Worm (Caenorhabditis elegans): ENCODE results near the gene sdz-1.

Gene sdz-1

DNA sequence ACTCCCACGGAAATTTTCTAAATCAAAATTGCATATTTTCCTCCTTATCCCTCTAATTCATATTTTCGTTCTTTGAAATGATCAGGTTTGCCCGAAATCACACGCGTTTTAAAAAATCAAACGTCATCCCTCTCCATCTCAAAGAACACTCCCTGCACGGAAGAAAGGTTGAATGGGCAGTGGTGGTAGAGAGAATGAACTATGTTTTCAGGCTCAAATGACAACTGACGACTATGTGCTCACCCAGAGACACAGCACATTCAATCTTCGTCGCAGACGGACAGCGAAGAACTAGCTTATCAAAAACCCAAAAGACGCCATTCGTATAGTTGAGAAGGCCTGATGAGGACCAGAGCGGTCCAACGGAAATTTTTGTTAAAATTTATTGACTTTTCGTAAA is 39.6 kb upstream of the sdz-1 start:
- no peak for TF ChIP-seq nhr-20 (tag; optimal IDR thresholded peaks at IDR 0.05)
- no peak for TF ChIP-seq ama-1 (optimal IDR thresholded peaks at IDR 0.05)
- peak in 1 of 3 experiments; percentile 3 for TF ChIP-seq dpl-1 (GFP tag; optimal IDR thresholded peaks at IDR 0.05)
- peak in 1 of 2 experiments; percentile 27 for TF ChIP-seq mdl-1 (tag; optimal IDR thresholded peaks at IDR 0.05)
- no peak for TF ChIP-seq C34B4.2 (tag; optimal IDR thresholded peaks at IDR 0.05)
- no peak for TF ChIP-seq nhr-11 (tag; optimal IDR thresholded peaks at IDR 0.05)
- no peak for TF ChIP-seq snpc-4 (tag; optimal IDR thresholded peaks at IDR 0.05)
- no peak for TF ChIP-seq C16A3.4 (tag; optimal IDR thresholded peaks at IDR 0.05)
- TF ChIP-seq mef-2 (tag; optimal IDR thresholded peaks at IDR 0.05), result no peak
- no peak for TF ChIP-seq ceh-88 (GFP tag; IDR thresholded peaks at IDR 0.05)
- no peak for TF ChIP-seq lin-13 (GFP tag; optimal IDR thresholded peaks at IDR 0.05)
- TF ChIP-seq efl-3 (GFP tag; optimal IDR thresholded peaks at IDR 0.05), result no peak
- no peak for TF ChIP-seq Y116A8C.19 (tag; optimal IDR thresholded peaks at IDR 0.05; ENCODE audit: borderline replicate concordance)
- peak; percentile 25 for TF ChIP-seq snu-23 (GFP tag; optimal IDR thresholded peaks at IDR 0.05)
- TF ChIP-seq lin-14 (GFP tag; optimal IDR thresholded peaks at IDR 0.05), result peak; percentile 42
- no peak for TF ChIP-seq lir-3 (tag; optimal IDR thresholded peaks at IDR 0.05; ENCODE audit: poor library complexity)
- no peak for TF ChIP-seq ets-5 (GFP tag; IDR thresholded peaks at IDR 0.05)
- TF ChIP-seq sox-4 (tag; optimal IDR thresholded peaks at IDR 0.05), result no peak
- no peak for TF ChIP-seq pag-3 (tag; optimal IDR thresholded peaks at IDR 0.05; ENCODE audit: borderline replicate concordance, insufficient read depth)
- no peak for TF ChIP-seq nhr-47 (tag; optimal IDR thresholded peaks at IDR 0.05)
- TF ChIP-seq alr-1 (tag; optimal IDR thresholded peaks at IDR 0.05; ENCODE audit: borderline replicate concordance), result no peak
- TF ChIP-seq fos-1 (tag; optimal IDR thresholded peaks at IDR 0.05), result no peak
- TF ChIP-seq lsy-2 (tag; optimal IDR thresholded peaks at IDR 0.05), result peak in 1 of 2 experiments; percentile 23
- no peak for TF ChIP-seq zag-1 (tag; optimal IDR thresholded peaks at IDR 0.05)
- no peak for TF ChIP-seq unc-30 (tag; optimal IDR thresholded peaks at IDR 0.05)
- no peak for TF ChIP-seq tlp-1 (tag; optimal IDR thresholded peaks at IDR 0.05)
- TF ChIP-seq C04F5.9 (tag; optimal IDR thresholded peaks at IDR 0.05), result no peak
- TF ChIP-seq nhr-71 (tag; optimal IDR thresholded peaks at IDR 0.05), result peak; percentile 38
- TF ChIP-seq ceh-82 (tag; optimal IDR thresholded peaks at IDR 0.05), result no peak
- no peak for TF ChIP-seq aly-2 (tag; optimal IDR thresholded peaks at IDR 0.05)
- TF ChIP-seq ceh-63 (GFP tag; optimal IDR thresholded peaks at IDR 0.05), result no peak
- no peak for TF ChIP-seq hlh-4 (tag; optimal IDR thresholded peaks at IDR 0.05)
- TF ChIP-seq hpl-2 (GFP tag; optimal IDR thresholded peaks at IDR 0.05), result no peak
- TF ChIP-seq nhr-84 (tag; optimal IDR thresholded peaks at IDR 0.05), result no peak
- peak; percentile 18 to 45 for TF ChIP-seq lin-35 (GFP tag; optimal IDR thresholded peaks at IDR 0.05)
- peak; percentile 54 for TF ChIP-seq nhr-19 (GFP tag; conservative IDR thresholded peaks at IDR 0.05)
- TF ChIP-seq ceh-90 (tag; optimal IDR thresholded peaks at IDR 0.05), result no peak
- TF ChIP-seq ceh-8 (GFP tag; optimal IDR thresholded peaks at IDR 0.05), result no peak
- no peak for TF ChIP-seq sptf-1 (tag; optimal IDR thresholded peaks at IDR 0.05)
- TF ChIP-seq elt-3 (tag; optimal IDR thresholded peaks at IDR 0.05), result no peak
- TF ChIP-seq lin-39 (tag; optimal IDR thresholded peaks at IDR 0.05), result no peak
- no peak for TF ChIP-seq unc-98 (GFP tag; IDR thresholded peaks at IDR 0.05)
- TF ChIP-seq ztf-4 (tag; optimal IDR thresholded peaks at IDR 0.05), result no peak
- no peak for TF ChIP-seq nhr-237 (tag; optimal IDR thresholded peaks at IDR 0.05)
- TF ChIP-seq grh-1 (GFP tag; IDR thresholded peaks at IDR 0.05), result no peak
- peak; percentile 63 for TF ChIP-seq rnt-1 (tag; optimal IDR thresholded peaks at IDR 0.05)
- no peak for TF ChIP-seq fkh-10 (GFP tag; optimal IDR thresholded peaks at IDR 0.05)
- no peak for TF ChIP-seq unc-62 (GFP tag; optimal IDR thresholded peaks at IDR 0.05)
- TF ChIP-seq pax-3 (tag; optimal IDR thresholded peaks at IDR 0.05), result no peak
- no peak for TF ChIP-seq fkh-8 (tag; optimal IDR thresholded peaks at IDR 0.05)
- no peak for TF ChIP-seq pqm-1 (tag; optimal IDR thresholded peaks at IDR 0.05)
- TF ChIP-seq elt-2 (tag; optimal IDR thresholded peaks at IDR 0.05), result no peak
- no peak for TF ChIP-seq mep-1 (tag; optimal IDR thresholded peaks at IDR 0.05)
- no peak for TF ChIP-seq nhr-12 (tag; optimal IDR thresholded peaks at IDR 0.05)
